Fruit fly (Drosophila melanogaster): ENCODE data around the gene CG2930.

Gene CG2930

dm6 chrX:3868456-3869023, at the start of gene CG2930 (continued):
- TF ChIP-seq Kr (GFP tag; optimal IDR thresholded peaks at IDR 0.05) (no peak), sisA (GFP tag; IDR thresholded peaks at IDR 0.05) (peak; percentile 90), peb (GFP tag; IDR thresholded peaks at IDR 0.05) (peak; percentile 81), Lpt (GFP tag; optimal IDR thresholded peaks at IDR 0.05) (no peak), CG10321 (GFP tag; IDR thresholded peaks at IDR 0.05) (peak; percentile 58; the same call in 1 of the 2 replicates), amos (GFP tag; IDR thresholded peaks at IDR 0.05; ENCODE audit: partially characterized antibody) (no peak), Dll (GFP tag; IDR thresholded peaks at IDR 0.05; ENCODE audit: partially characterized antibody) (no peak), seq (GFP tag; IDR thresholded peaks at IDR 0.05) (peak; percentile 74; the same call in 1 of the 2 replicates), ci (GFP tag; IDR thresholded peaks at IDR 0.05) (peak; percentile 96), lab (GFP tag; optimal IDR thresholded peaks at IDR 0.05) (peak; percentile 86), CG12769 (tag; optimal IDR thresholded peaks at IDR 0.05) (peak; percentile 75), CG16779 (GFP tag; IDR thresholded peaks at IDR 0.05) (peak; percentile 53; the same call in 1 of the 2 replicates), CG9609 (GFP tag; optimal IDR thresholded peaks at IDR 0.05) (peak; percentile 83), CG14667 (GFP tag; IDR thresholded peaks at IDR 0.05) (peak; percentile 82), kay (GFP tag; optimal IDR thresholded peaks at IDR 0.05) (peak; percentile 36), cg (GFP tag; optimal IDR thresholded peaks at IDR 0.05) (no peak), Six4 (GFP tag; optimal IDR thresholded peaks at IDR 0.05) (peak; percentile 84), CG4404 (GFP tag; IDR thresholded peaks at IDR 0.05) (peak; percentile 63), az2 (GFP tag; optimal IDR thresholded peaks at IDR 0.05) (peak; percentile 87), CG1603 (tag; optimal IDR thresholded peaks at IDR 0.05) (peak; percentile 93), CG14965 (GFP tag; optimal IDR thresholded peaks at IDR 0.05; ENCODE audit: borderline replicate concordance) (peak; percentile 29), Meics (GFP tag; optimal IDR thresholded peaks at IDR 0.05) (peak; percentile 69), zfh1 (GFP tag; IDR thresholded peaks at IDR 0.05) (peak; percentile 95), CG8281 (tag; optimal IDR thresholded peaks at IDR 0.05) (peak; percentile 48), odd (GFP tag; optimal IDR thresholded peaks at IDR 0.05) (peak; percentile 69), CG34422 (GFP tag; IDR thresholded peaks at IDR 0.05) (peak; percentile 92), Blimp-1 (GFP tag; optimal IDR thresholded peaks at IDR 0.05) (peak; percentile 86), CG16863 (GFP tag; optimal IDR thresholded peaks at IDR 0.05) (peak; percentile 84), Pdp1 (GFP tag; optimal IDR thresholded peaks at IDR 0.05) (peak; percentile 77 to 84), emc (GFP tag; optimal IDR thresholded peaks at IDR 0.05) (peak; percentile 20), CG7556 (GFP tag; optimal IDR thresholded peaks at IDR 0.05) (peak; percentile 75), run (tag; optimal IDR thresholded peaks at IDR 0.05) (peak; percentile 44), CG11696 (GFP tag; IDR thresholded peaks at IDR 0.05) (peak; percentile 63; the same call in 1 of the 2 replicates), crc (GFP tag; optimal IDR thresholded peaks at IDR 0.05) (peak; percentile 57), ewg (GFP tag; optimal IDR thresholded peaks at IDR 0.05) (peak; percentile 81), dan (GFP tag; IDR thresholded peaks at IDR 0.05) (peak; percentile 69), HHEX (GFP tag; optimal IDR thresholded peaks at IDR 0.05) (peak; percentile 81), CG6854 (GFP tag; optimal IDR thresholded peaks at IDR 0.05) (peak; percentile 52), rib (GFP tag; IDR thresholded peaks at IDR 0.05) (no peak), abd-A (tag; optimal IDR thresholded peaks at IDR 0.05) (no peak), sc (optimal IDR thresholded peaks at IDR 0.05) (no peak), sc (GFP tag; optimal IDR thresholded peaks at IDR 0.05) (peak; percentile 84), en (GFP tag; optimal IDR thresholded peaks at IDR 0.05) (peak; percentile 38), CG4707 (GFP tag; optimal IDR thresholded peaks at IDR 0.05) (peak; percentile 76), D19A (tag; optimal IDR thresholded peaks at IDR 0.05) (peak; percentile 72), gro (GFP tag; optimal IDR thresholded peaks at IDR 0.05) (no peak), fd102C (GFP tag; optimal IDR thresholded peaks at IDR 0.05) (peak; percentile 13), ind (GFP tag; optimal IDR thresholded peaks at IDR 0.05) (peak; percentile 86), mirr (GFP tag; optimal IDR thresholded peaks at IDR 0.05) (no peak), CG18764 (GFP tag; optimal IDR thresholded peaks at IDR 0.05) (peak; percentile 79)

Data from whole organism, embryonic.